Fruit fly (Drosophila melanogaster) whole organism, embryonic: Measurements from ENCODE around the gene AlaRS.
A peak's percentile ranks its signal among the peaks of the same experiment; 100 is the strongest.

Experiments
- Atf3 ChIP-seq: fragments of 200-800 bp; sonication (Bioruptor generic); optimal IDR thresholded peaks from 3 replicates; lab custom pipeline; 2016; ENCODE audit warnings: missing biosample characterization, missing genetic modification characterization
- Atf6 ChIP-seq: fragments of 200-800 bp; sonication (Bioruptor generic); IDR thresholded peaks from 2 replicates; pipeline ENCODE4 v1.3.6; 2022; ENCODE audit warnings: missing biosample characterization, missing genetic modification characterization
- CG13894 ChIP-seq: fragments of 200-800 bp; sonication (Bioruptor generic); optimal IDR thresholded peaks from 3 replicates; lab custom pipeline; 2018; ENCODE audit warnings: missing biosample characterization, mild to moderate bottlenecking, missing genetic modification characterization, moderate library complexity
- CG15696 ChIP-seq: fragments of 200-800 bp; sonication (Bioruptor generic); optimal IDR thresholded peaks from 2 replicates; lab custom pipeline; 2019; ENCODE audit warnings: missing biosample characterization, mild to moderate bottlenecking, missing genetic modification characterization, moderate library complexity
- CG1647 ChIP-seq: fragments of 200-800 bp; sonication (Bioruptor generic); optimal IDR thresholded peaks from 3 replicates; lab custom pipeline; 2016; ENCODE audit warnings: missing biosample characterization, missing genetic modification characterization
- CG17328 ChIP-seq: fragments of 200-800 bp; sonication (Bioruptor generic); IDR thresholded peaks from 2 replicates; pipeline ENCODE4 v1.3.6; 2022; ENCODE audit warnings: missing biosample characterization, missing genetic modification characterization
- CG17361 ChIP-seq: fragments of 200-800 bp; sonication (Bioruptor generic); IDR thresholded peaks from 3 replicates; pipeline ENCODE4 v1.3.6; 2022; ENCODE audit warnings: missing biosample characterization, missing genetic modification characterization
- CG17802 ChIP-seq: fragments of 200-800 bp; sonication (Bioruptor generic); optimal IDR thresholded peaks from 2 replicates; lab custom pipeline; 2018; ENCODE audit warnings: missing biosample characterization, mild to moderate bottlenecking, missing genetic modification characterization, moderate library complexity
- CG18262 ChIP-seq: fragments of 200-800 bp; optimal IDR thresholded peaks from 3 replicates; lab custom pipeline; 2019; ENCODE audit warnings: missing biosample characterization, mild to moderate bottlenecking, missing genetic modification characterization, moderate library complexity
- CG2712 ChIP-seq: fragments of 200-800 bp; optimal IDR thresholded peaks from 3 replicates; lab custom pipeline; 2019; ENCODE audit warnings: missing biosample characterization, mild to moderate bottlenecking, missing genetic modification characterization, moderate library complexity
- CG42726 ChIP-seq: fragments of 200-800 bp; sonication (Bioruptor generic); IDR thresholded peaks from 2 replicates; pipeline ENCODE4 v1.3.6; 2022; ENCODE audit warnings: missing biosample characterization, missing genetic modification characterization; ENCODE audit not compliant: partially characterized antibody
- CG4282 ChIP-seq: fragments of 200-800 bp; sonication (Bioruptor generic); optimal IDR thresholded peaks from 2 replicates; lab custom pipeline; 2016; ENCODE audit warnings: missing biosample characterization, missing genetic modification characterization
- CG4707 ChIP-seq: fragments of 200-800 bp; sonication (Bioruptor generic); optimal IDR thresholded peaks from 2 replicates; lab custom pipeline; 2018; ENCODE audit warnings: missing biosample characterization, mild to moderate bottlenecking, missing genetic modification characterization, moderate library complexity
- CG5180 ChIP-seq: fragments of 200-800 bp; sonication (Bioruptor generic); optimal IDR thresholded peaks from 3 replicates; lab custom pipeline; 2017; ENCODE audit warnings: missing biosample characterization, missing genetic modification characterization, mild to moderate bottlenecking, moderate library complexity, missing genetic modification reagents
- CG6791 ChIP-seq: fragments of 200-800 bp; sonication (Bioruptor generic); IDR thresholded peaks from 3 replicates; pipeline ENCODE4 v1.3.6; 2022; ENCODE audit warnings: missing biosample characterization, missing genetic modification characterization; ENCODE audit not compliant: partially characterized antibody
- CG7357 ChIP-seq: fragments of 200-800 bp; sonication (Bioruptor generic); IDR thresholded peaks from 3 replicates; pipeline ENCODE4 v1.3.6; 2022; ENCODE audit warnings: missing biosample characterization, missing genetic modification characterization
- CG7928 ChIP-seq: fragments of 200-800 bp; sonication (Bioruptor generic); optimal IDR thresholded peaks from 2 replicates; lab custom pipeline; 2017; ENCODE audit warnings: missing biosample characterization, mild to moderate bottlenecking, missing genetic modification characterization
- CG8388 ChIP-seq: fragments of 200-800 bp; sonication (Bioruptor generic); optimal IDR thresholded peaks from 2 replicates; lab custom pipeline; 2019; ENCODE audit warnings: missing biosample characterization, mild to moderate bottlenecking, missing genetic modification characterization, moderate library complexity
- CG8765 ChIP-seq: fragments of 200-800 bp; sonication (Bioruptor generic); IDR thresholded peaks from 2 replicates; pipeline ENCODE4 v1.3.6; 2022; ENCODE audit warnings: missing biosample characterization, missing genetic modification characterization
- CkIIα-i1 ChIP-seq: fragments of 200-800 bp; sonication (Bioruptor generic); IDR thresholded peaks from 2 replicates; pipeline ENCODE4 v1.3.6; 2022; ENCODE audit warnings: missing biosample characterization, missing genetic modification characterization
- Dbx ChIP-seq: fragments of 200-800 bp; sonication (Bioruptor generic); IDR thresholded peaks from 3 replicates; pipeline ENCODE4 v1.3.6; 2022; ENCODE audit warnings: missing biosample characterization, missing genetic modification characterization
- Dip2 ChIP-seq: fragments of 200-800 bp; sonication (Bioruptor generic); IDR thresholded peaks from 2 replicates; pipeline ENCODE4 v1.3.6; 2022; ENCODE audit warnings: missing biosample characterization, missing genetic modification characterization
- Hmx ChIP-seq: fragments of 200-800 bp; sonication (Bioruptor generic); optimal IDR thresholded peaks from 2 replicates; lab custom pipeline; 2016; ENCODE audit warnings: missing biosample characterization, missing genetic modification characterization
- Hr78 ChIP-seq, 2 experiments: fragments of 200-800 bp in 1 of 2; fragments of >200 bp in 1 of 2; sonication (Bioruptor generic) in 1 of 2; optimal IDR thresholded peaks; 2 replicates each; lab custom pipeline; 2017 to 2019; ENCODE audit warnings: missing biosample characterization in 2 of 2, missing genetic modification characterization in 2 of 2, mild to moderate bottlenecking in 1 of 2, moderate library complexity in 1 of 2
- Kr ChIP-seq: fragments of 200-800 bp; sonication (Bioruptor generic); optimal IDR thresholded peaks from 2 replicates; lab custom pipeline; 2017; ENCODE audit warnings: missing biosample characterization, mild to moderate bottlenecking, missing genetic modification characterization
- Lim3 ChIP-seq: fragments of 200-800 bp; sonication (Bioruptor generic); IDR thresholded peaks from 2 replicates; pipeline ENCODE4 v1.3.6; 2022; ENCODE audit warnings: missing biosample characterization, missing genetic modification characterization
- Meics ChIP-seq: fragments of 200-800 bp; sonication (Bioruptor generic); optimal IDR thresholded peaks from 2 replicates; lab custom pipeline; 2017; ENCODE audit warnings: missing biosample characterization, mild to moderate bottlenecking, missing genetic modification characterization
- Mes4 ChIP-seq: fragments of 200-800 bp; sonication (Bioruptor generic); optimal IDR thresholded peaks from 2 replicates; lab custom pipeline; 2016; ENCODE audit warnings: missing biosample characterization, missing genetic modification characterization
- NfI ChIP-seq: fragments of 200-800 bp; sonication (Bioruptor generic); optimal IDR thresholded peaks from 3 replicates; lab custom pipeline; 2018; ENCODE audit warnings: missing biosample characterization, mild to moderate bottlenecking, missing genetic modification characterization, moderate library complexity
- Six4 ChIP-seq: fragments of 200-800 bp; sonication (Bioruptor generic); optimal IDR thresholded peaks from 2 replicates; lab custom pipeline; 2016; ENCODE audit warnings: missing biosample characterization, missing genetic modification characterization
- Taf1 ChIP-seq: fragments of 200-800 bp; sonication (Bioruptor generic); IDR thresholded peaks from 2 replicates; pipeline ENCODE4 v1.3.6; 2022; ENCODE audit warnings: missing biosample characterization, missing genetic modification characterization
- ac ChIP-seq: fragments of 200-800 bp; sonication (Bioruptor generic); optimal IDR thresholded peaks from 3 replicates; lab custom pipeline; 2017; ENCODE audit warnings: missing biosample characterization, mild to moderate bottlenecking, missing genetic modification characterization
- aop ChIP-seq: fragments of 200-800 bp; sonication (Bioruptor generic); IDR thresholded peaks from 2 replicates; pipeline ENCODE4 v1.3.6; 2022; ENCODE audit warnings: missing biosample characterization, missing genetic modification characterization
- bigmax ChIP-seq: fragments of 200-800 bp; sonication (Bioruptor generic); optimal IDR thresholded peaks from 2 replicates; lab custom pipeline; 2018; ENCODE audit warnings: missing biosample characterization, mild to moderate bottlenecking, missing genetic modification characterization
- btn ChIP-seq: fragments of 200-800 bp; sonication (Bioruptor generic); optimal IDR thresholded peaks from 2 replicates; lab custom pipeline; 2016; ENCODE audit warnings: missing biosample characterization, missing genetic modification characterization
- chm ChIP-seq: fragments of 200-800 bp; sonication (Bioruptor generic); IDR thresholded peaks from 2 replicates; pipeline ENCODE4 v1.3.6; 2022; ENCODE audit warnings: missing biosample characterization, missing genetic modification characterization
- crol ChIP-seq: fragments of 200-800 bp; sonication (Bioruptor generic); IDR thresholded peaks from 2 replicates; pipeline ENCODE4 v1.3.6; 2022; ENCODE audit warnings: missing biosample characterization, missing genetic modification characterization
- dan ChIP-seq: fragments of 200-800 bp; sonication (Bioruptor generic); IDR thresholded peaks from 2 replicates; pipeline ENCODE4 v1.3.6; 2022; ENCODE audit warnings: missing biosample characterization, missing genetic modification characterization
- ems ChIP-seq: fragments of 200-800 bp; sonication (Bioruptor generic); optimal IDR thresholded peaks from 3 replicates; lab custom pipeline; 2016; ENCODE audit warnings: missing biosample characterization, missing genetic modification characterization
- gcm ChIP-seq: fragments of 200-800 bp; sonication (Bioruptor generic); optimal IDR thresholded peaks from 2 replicates; lab custom pipeline; 2019; ENCODE audit warnings: missing biosample characterization, mild to moderate bottlenecking, missing genetic modification characterization, moderate library complexity
- pfk ChIP-seq: fragments of 200-800 bp; sonication (Bioruptor generic); optimal IDR thresholded peaks from 2 replicates; lab custom pipeline; 2018; ENCODE audit warnings: missing biosample characterization, mild to moderate bottlenecking, missing genetic modification characterization, moderate library complexity
- pho ChIP-seq: fragments of 200-800 bp; sonication (Bioruptor generic); optimal IDR thresholded peaks from 2 replicates; lab custom pipeline; 2016; ENCODE audit warnings: missing biosample characterization, missing genetic modification characterization
- psq ChIP-seq: fragments of 200-800 bp; sonication (Bioruptor generic); optimal IDR thresholded peaks from 2 replicates; lab custom pipeline; 2017; ENCODE audit warnings: missing biosample characterization, missing genetic modification characterization
- ro ChIP-seq: fragments of 200-800 bp; sonication (Bioruptor generic); IDR thresholded peaks from 2 replicates; pipeline ENCODE4 v1.3.6; 2022; ENCODE audit warnings: missing biosample characterization, missing genetic modification characterization
- row ChIP-seq: fragments of 200-800 bp; sonication (Bioruptor generic); IDR thresholded peaks from 3 replicates; pipeline ENCODE4 v1.3.6; 2022; ENCODE audit warnings: missing biosample characterization, missing genetic modification characterization
- slou ChIP-seq: fragments of 200-800 bp; sonication (Bioruptor generic); optimal IDR thresholded peaks from 3 replicates; lab custom pipeline; 2016; ENCODE audit warnings: missing biosample characterization, missing genetic modification characterization
- so ChIP-seq: fragments of 200-800 bp; sonication (Bioruptor generic); IDR thresholded peaks from 3 replicates; pipeline ENCODE4 v1.3.6; 2022; ENCODE audit warnings: missing biosample characterization, missing genetic modification characterization
- stc ChIP-seq: fragments of 200-800 bp; sonication (Bioruptor generic); IDR thresholded peaks from 2 replicates; pipeline ENCODE4 v1.3.6; 2022; ENCODE audit warnings: missing biosample characterization, missing genetic modification characterization
- ttk ChIP-seq: fragments of 200-800 bp; sonication (Bioruptor generic); IDR thresholded peaks from 2 replicates; pipeline ENCODE4 v2.1.2; 2022; ENCODE audit warnings: missing biosample characterization, missing genetic modification characterization
- zen2 ChIP-seq: fragments of 200-800 bp; sonication (Bioruptor generic); IDR thresholded peaks from 3 replicates; pipeline ENCODE4 v1.3.6; 2022; ENCODE audit warnings: missing biosample characterization, missing genetic modification characterization; ENCODE audit not compliant: partially characterized antibody
- zf30C ChIP-seq: fragments of 200-800 bp; sonication (Bioruptor generic); optimal IDR thresholded peaks from 3 replicates; lab custom pipeline; 2018; ENCODE audit warnings: missing biosample characterization, mild to moderate bottlenecking, missing genetic modification characterization

Gene AlaRS

DNA sequence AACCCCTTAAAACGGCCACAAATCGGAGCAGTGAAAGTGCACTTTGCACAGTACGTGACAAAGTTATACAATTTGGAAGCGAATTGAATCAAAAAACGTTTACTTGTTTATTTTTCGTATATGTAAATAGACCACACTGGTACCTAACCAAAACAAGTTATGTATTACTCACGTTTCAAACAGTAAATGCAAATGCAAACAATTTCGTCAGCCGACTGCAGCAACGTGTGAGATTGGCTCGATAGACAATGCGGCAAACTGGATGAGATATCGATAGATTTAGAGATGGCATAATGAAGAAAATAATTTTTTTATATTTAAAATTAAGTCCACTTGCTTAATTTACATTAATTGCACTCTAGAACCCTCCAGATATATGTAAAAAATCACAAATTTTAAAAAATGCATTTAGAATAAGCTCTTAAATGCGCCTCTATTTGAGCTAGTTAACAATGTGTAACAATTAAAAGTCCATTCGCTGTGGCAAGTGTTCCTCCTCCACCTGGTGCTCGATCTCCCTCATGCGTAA lies at the start of gene AlaRS (continued):
- TF ChIP-seq ac = no peak
- no peak for TF ChIP-seq Hr78 (GFP tag; optimal IDR thresholded peaks at IDR 0.05; lab: Kevin White, UChicago)
- TF ChIP-seq ems (GFP tag; lab: Kevin White, UChicago) = peak; percentile 18
- TF ChIP-seq row (GFP tag; lab: Robert Waterston, UW) = peak; percentile 79
- no peak for TF ChIP-seq psq (GFP tag; lab: Kevin White, UChicago)
- no peak for TF ChIP-seq pfk
- TF ChIP-seq CkIIα-i1 (GFP tag; lab: Robert Waterston, UW) = no peak
- TF ChIP-seq ro = no peak
- TF ChIP-seq CG4282 = no peak
- TF ChIP-seq NfI (GFP tag; lab: Kevin White, UChicago) = peak; percentile 4
- no peak for TF ChIP-seq aop
- TF ChIP-seq slou = no peak
- no peak for TF ChIP-seq CG7357
- TF ChIP-seq stc (GFP tag; lab: Robert Waterston, UW) = 0 out of 2 replicates have a peak, but pooled peaks have one; percentile 21
- no peak for TF ChIP-seq btn
- TF ChIP-seq zf30C (GFP tag; lab: Kevin White, UChicago) = no peak
- no peak for TF ChIP-seq Taf1 (GFP tag; lab: Robert Waterston, UW)
- no peak for TF ChIP-seq Kr
- no peak for TF ChIP-seq CG4707 (GFP tag; lab: Kevin White, UChicago)
- TF ChIP-seq CG18262 = peak; percentile 53
- no peak for TF ChIP-seq CG7928 (GFP tag; lab: Kevin White, UChicago)
- TF ChIP-seq Dbx (GFP tag; lab: Robert Waterston, UW) = 0 out of 3 replicates have a peak, but pooled peaks have one; percentile 6
- TF ChIP-seq pho (GFP tag; lab: Kevin White, UChicago) = no peak
- peak; percentile 28 for TF ChIP-seq Meics (GFP tag; lab: Kevin White, UChicago)
- no peak for TF ChIP-seq crol (GFP tag; lab: Robert Waterston, UW)
- no peak for TF ChIP-seq CG17802 (tag; lab: Kevin White, UChicago)
- TF ChIP-seq CG15696 (tag; lab: Kevin White, UChicago) = no peak
- peak; percentile 27 for TF ChIP-seq gcm (GFP tag; lab: Kevin White, UChicago)
- TF ChIP-seq zen2 = peak; percentile 59; the same call in 1 of the 3 replicates
- no peak; the same call in 1 of the 2 replicates for TF ChIP-seq chm (GFP tag; lab: Robert Waterston, UW)
- TF ChIP-seq CG17328 = peak; percentile 23; the same call in 1 of the 2 replicates
- no peak for TF ChIP-seq Mes4 (GFP tag; lab: Kevin White, UChicago)
- no peak for TF ChIP-seq CG13894 (tag; lab: Kevin White, UChicago)
- TF ChIP-seq bigmax (GFP tag; lab: Kevin White, UChicago) = peak; percentile 68
- no peak for TF ChIP-seq Atf3
- TF ChIP-seq dan = no peak
- peak; percentile 37 for TF ChIP-seq CG8388
- no peak for TF ChIP-seq CG1647 (GFP tag; lab: Kevin White, UChicago)
- no peak for TF ChIP-seq so (GFP tag; lab: Robert Waterston, UW)
- TF ChIP-seq CG8765 = no peak
- TF ChIP-seq CG2712 (tag; lab: Kevin White, UChicago) = peak; percentile 61
- TF ChIP-seq CG42726 = no peak
- no peak for TF ChIP-seq ttk (GFP tag; lab: Robert Waterston, UW)
- TF ChIP-seq Lim3 (GFP tag; lab: Robert Waterston, UW) = no peak
- TF ChIP-seq CG5180 (GFP tag; lab: Kevin White, UChicago) = no peak
- no peak for TF ChIP-seq Hmx (GFP tag; lab: Kevin White, UChicago)
- TF ChIP-seq Dip2 = no peak
- peak; percentile 18 for TF ChIP-seq Six4 (GFP tag; lab: Kevin White, UChicago)
- no peak for TF ChIP-seq Atf6 (GFP tag; lab: Robert Waterston, UW)
- TF ChIP-seq CG17361 (GFP tag; lab: Robert Waterston, UW) = peak; percentile 51; the same call in 2 of the 3 replicates
- TF ChIP-seq CG6791 = peak; percentile 59; the same call in 2 of the 3 replicates
